In the genomic region with DNA sequence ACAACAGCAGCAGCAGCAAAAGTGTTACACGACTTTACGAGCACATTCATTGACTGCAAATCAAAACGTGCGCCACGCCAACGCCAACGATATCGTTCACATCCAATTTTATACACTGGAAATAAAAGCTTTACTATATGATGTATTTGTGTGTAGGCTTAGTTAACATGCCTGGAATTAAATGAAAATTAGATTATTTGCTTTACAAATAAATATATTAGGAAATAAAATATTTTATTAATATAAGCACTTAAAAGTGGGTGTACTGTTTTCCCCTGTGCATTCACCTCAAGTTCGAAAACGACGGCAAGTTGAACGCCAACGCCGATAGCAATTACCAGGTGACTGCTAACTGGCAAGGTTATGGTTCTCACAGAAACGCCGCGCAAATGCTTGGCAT, we compare ENCODE assay signal across 1 fruit fly cellular context.
TF ChIP-seq lines count a peak whose summit lies in the region.

No protein-coding gene starts in this region.

TF ChIP-seq in whole organism, embryonic, 481 proteins besides CTCF, POLR2A, EP300 and RAD21 (continued from another document):
- no peak for TF ChIP-seq Spps (tag; optimal IDR thresholded peaks at IDR 0.05; lab: Kevin White, UChicago)
- TF ChIP-seq pum (GFP tag; optimal IDR thresholded peaks at IDR 0.05; lab: Kevin White, UChicago) = no peak
- TF ChIP-seq crol (GFP tag; IDR thresholded peaks at IDR 0.05; lab: Robert Waterston, UW) = no peak
- TF ChIP-seq CG12155 (GFP tag; optimal IDR thresholded peaks at IDR 0.05; lab: Kevin White, UChicago) = no peak
- peak; percentile 38 for TF ChIP-seq CG13296 (GFP tag; optimal IDR thresholded peaks at IDR 0.05; lab: Kevin White, UChicago)
- no peak for TF ChIP-seq h (optimal IDR thresholded peaks at IDR 0.05; lab: Kevin White, UChicago)
- TF ChIP-seq nerfin-1 (tag; optimal IDR thresholded peaks at IDR 0.05; lab: Kevin White, UChicago) = no peak
- TF ChIP-seq CG15269 (tag; optimal IDR thresholded peaks at IDR 0.05; lab: Kevin White, UChicago) = no peak
- TF ChIP-seq H2.0 (GFP tag; IDR thresholded peaks at IDR 0.05; lab: Robert Waterston, UW) = no peak
- peak; percentile 34; the same call in 1 of the 2 replicates for TF ChIP-seq CG31441 (GFP tag; IDR thresholded peaks at IDR 0.05; lab: Robert Waterston, UW)
- no peak for TF ChIP-seq gfzf (GFP tag; optimal IDR thresholded peaks at IDR 0.05; lab: Kevin White, UChicago)
- no peak for TF ChIP-seq Hey (tag; optimal IDR thresholded peaks at IDR 0.05; lab: Kevin White, UChicago)
- TF ChIP-seq fd96Cb (tag; optimal IDR thresholded peaks at IDR 0.05; lab: Kevin White, UChicago) = peak; percentile 15
- no peak for TF ChIP-seq zfh2 (GFP tag; optimal IDR thresholded peaks at IDR 0.05; lab: Kevin White, UChicago)
- TF ChIP-seq insv (GFP tag; optimal IDR thresholded peaks at IDR 0.05; lab: Kevin White, UChicago) = no peak
- peak; percentile 71; the same call in 2 of the 3 replicates for TF ChIP-seq dysf (GFP tag; IDR thresholded peaks at IDR 0.05; lab: Robert Waterston, UW)
- 0 out of 2 replicates have a peak, but pooled peaks have one; percentile 9 for TF ChIP-seq al (GFP tag; IDR thresholded peaks at IDR 0.05; lab: Robert Waterston, UW)
- no peak for TF ChIP-seq Xbp1 (GFP tag; optimal IDR thresholded peaks at IDR 0.05; lab: Kevin White, UChicago)
- TF ChIP-seq prd (optimal IDR thresholded peaks at IDR 0.05; lab: Kevin White, UChicago) = no peak
- peak; percentile 30; the same call in 1 of the 3 replicates for TF ChIP-seq prd (GFP tag; IDR thresholded peaks at IDR 0.05; lab: Robert Waterston, UW)
- no peak for TF ChIP-seq HmgD (GFP tag; optimal IDR thresholded peaks at IDR 0.05; lab: Kevin White, UChicago)
- TF ChIP-seq dan (GFP tag; IDR thresholded peaks at IDR 0.05; lab: Robert Waterston, UW) = no peak
- no peak for TF ChIP-seq aop (GFP tag; IDR thresholded peaks at IDR 0.05; lab: Robert Waterston, UW)
- TF ChIP-seq CG8924 (tag; optimal IDR thresholded peaks at IDR 0.05; lab: Kevin White, UChicago) = no peak
- no peak for TF ChIP-seq p53 (GFP tag; optimal IDR thresholded peaks at IDR 0.05; lab: Kevin White, UChicago)
- no peak for TF ChIP-seq CG14965 (GFP tag; optimal IDR thresholded peaks at IDR 0.05; lab: Kevin White, UChicago; ENCODE audit: borderline replicate concordance)
- TF ChIP-seq Fer1 (GFP tag; optimal IDR thresholded peaks at IDR 0.05; lab: Kevin White, UChicago) = no peak
- no peak for TF ChIP-seq D19A (tag; optimal IDR thresholded peaks at IDR 0.05; lab: Kevin White, UChicago)
- TF ChIP-seq Rfx (GFP tag; IDR thresholded peaks at IDR 0.05; lab: Robert Waterston, UW) = 0 out of 2 replicates have a peak, but pooled peaks have one; percentile 21
- TF ChIP-seq CG2129 (GFP tag; IDR thresholded peaks at IDR 0.05; lab: Robert Waterston, UW; ENCODE audit: partially characterized antibody) = no peak
- peak; percentile 21 for TF ChIP-seq Meics (GFP tag; optimal IDR thresholded peaks at IDR 0.05; lab: Kevin White, UChicago)
- TF ChIP-seq B-H1 (GFP tag; IDR thresholded peaks at IDR 0.05; lab: Robert Waterston, UW) = 0 out of 3 replicates have a peak, but pooled peaks have one; percentile 15
- no peak for TF ChIP-seq jigr1 (GFP tag; IDR thresholded peaks at IDR 0.05; lab: Robert Waterston, UW)
- TF ChIP-seq twi (tag; optimal IDR thresholded peaks at IDR 0.05; lab: Kevin White, UChicago) = no peak
- TF ChIP-seq CG12104 (GFP tag; optimal IDR thresholded peaks at IDR 0.05; lab: Kevin White, UChicago) = no peak
- no peak for TF ChIP-seq esg (GFP tag; conservative IDR thresholded peaks at IDR 0.05; lab: Robert Waterston, UW)
- no peak for TF ChIP-seq ftz-f1 (GFP tag; optimal IDR thresholded peaks at IDR 0.05; lab: Kevin White, UChicago)
- no peak for TF ChIP-seq ems (GFP tag; optimal IDR thresholded peaks at IDR 0.05; lab: Kevin White, UChicago)
- no peak for TF ChIP-seq CoRest (tag; optimal IDR thresholded peaks at IDR 0.05; lab: Kevin White, UChicago)
- TF ChIP-seq tna (GFP tag; IDR thresholded peaks at IDR 0.05; lab: Robert Waterston, UW; ENCODE audit: partially characterized antibody) = no peak
- TF ChIP-seq sob (GFP tag; IDR thresholded peaks at IDR 0.05; lab: Robert Waterston, UW) = peak; percentile 29; the same call in 1 of the 2 replicates
- TF ChIP-seq Hmx (GFP tag; optimal IDR thresholded peaks at IDR 0.05; lab: Kevin White, UChicago) = no peak
- peak; percentile 21 for TF ChIP-seq ind (GFP tag; optimal IDR thresholded peaks at IDR 0.05; lab: Kevin White, UChicago)
- no peak for TF ChIP-seq CG10274 (GFP tag; optimal IDR thresholded peaks at IDR 0.05; lab: Kevin White, UChicago)
- TF ChIP-seq tin (GFP tag; optimal IDR thresholded peaks at IDR 0.05; lab: Kevin White, UChicago) = no peak
- no peak for TF ChIP-seq Aef1 (GFP tag; IDR thresholded peaks at IDR 0.05; lab: Robert Waterston, UW)
- no peak for TF ChIP-seq chif (GFP tag; optimal IDR thresholded peaks at IDR 0.05; lab: Kevin White, UChicago)
- no peak for TF ChIP-seq unpg (GFP tag; optimal IDR thresholded peaks at IDR 0.05; lab: Kevin White, UChicago)
- TF ChIP-seq dati (GFP tag; IDR thresholded peaks at IDR 0.05; lab: Robert Waterston, UW) = no peak
- TF ChIP-seq Hr51 (GFP tag; optimal IDR thresholded peaks at IDR 0.05; lab: Kevin White, UChicago) = no peak
- no peak for TF ChIP-seq bowl (GFP tag; IDR thresholded peaks at IDR 0.05; lab: Robert Waterston, UW)
- TF ChIP-seq gsb-n (tag; optimal IDR thresholded peaks at IDR 0.05; lab: Kevin White, UChicago) = no peak
- TF ChIP-seq CG12236 (GFP tag; optimal IDR thresholded peaks at IDR 0.05; lab: Kevin White, UChicago) = no peak
- TF ChIP-seq ase (GFP tag; IDR thresholded peaks at IDR 0.05; lab: Robert Waterston, UW) = peak; percentile 47; the same call in 1 of the 3 replicates
- TF ChIP-seq tgo (GFP tag; IDR thresholded peaks at IDR 0.05; lab: Robert Waterston, UW) = peak; percentile 50; the same call in 2 of the 3 replicates
- TF ChIP-seq Max (GFP tag; optimal IDR thresholded peaks at IDR 0.05; lab: Kevin White, UChicago) = no peak
- TF ChIP-seq odd (GFP tag; optimal IDR thresholded peaks at IDR 0.05; lab: Kevin White, UChicago) = no peak
- no peak for TF ChIP-seq lbe (GFP tag; optimal IDR thresholded peaks at IDR 0.05; lab: Kevin White, UChicago)
- no peak for TF ChIP-seq vvl (GFP tag; IDR thresholded peaks at IDR 0.05; lab: Robert Waterston, UW)
- TF ChIP-seq lmd (GFP tag; IDR thresholded peaks at IDR 0.05; lab: Robert Waterston, UW) = peak; percentile 55
- no peak for TF ChIP-seq CG13894 (tag; optimal IDR thresholded peaks at IDR 0.05; lab: Kevin White, UChicago)
- TF ChIP-seq CG18011 (GFP tag; optimal IDR thresholded peaks at IDR 0.05; lab: Kevin White, UChicago) = no peak
- TF ChIP-seq stc (GFP tag; IDR thresholded peaks at IDR 0.05; lab: Robert Waterston, UW) = peak; percentile 60; the same call in 1 of the 2 replicates
- TF ChIP-seq Poxn (GFP tag; IDR thresholded peaks at IDR 0.05; lab: Robert Waterston, UW) = no peak
- TF ChIP-seq CG11504 (tag; optimal IDR thresholded peaks at IDR 0.05; lab: Kevin White, UChicago) = peak; percentile 62
- TF ChIP-seq sd (tag; optimal IDR thresholded peaks at IDR 0.05; lab: Kevin White, UChicago) = no peak
- no peak for TF ChIP-seq CG9215 (GFP tag; IDR thresholded peaks at IDR 0.05; lab: Robert Waterston, UW)
- TF ChIP-seq TFAM (GFP tag; optimal IDR thresholded peaks at IDR 0.05; lab: Kevin White, UChicago) = no peak
- TF ChIP-seq Eip74EF (GFP tag; optimal IDR thresholded peaks at IDR 0.05; lab: Kevin White, UChicago) = no peak
- TF ChIP-seq Gsc (GFP tag; IDR thresholded peaks at IDR 0.05; lab: Robert Waterston, UW) = no peak
- peak; percentile 26 for TF ChIP-seq nmo (GFP tag; optimal IDR thresholded peaks at IDR 0.05; lab: Kevin White, UChicago)
- TF ChIP-seq maf-S (GFP tag; optimal IDR thresholded peaks at IDR 0.05; lab: Kevin White, UChicago) = no peak
- TF ChIP-seq gem (tag; optimal IDR thresholded peaks at IDR 0.05; lab: Kevin White, UChicago) = peak; percentile 37
- no peak for TF ChIP-seq row (GFP tag; IDR thresholded peaks at IDR 0.05; lab: Robert Waterston, UW)
- peak; percentile 45; the same call in 1 of the 2 replicates for TF ChIP-seq E2f1 (GFP tag; IDR thresholded peaks at IDR 0.05; lab: Robert Waterston, UW)
- TF ChIP-seq CG31365 (tag; optimal IDR thresholded peaks at IDR 0.05; lab: Kevin White, UChicago) = no peak
- TF ChIP-seq Stat92E (GFP tag; optimal IDR thresholded peaks at IDR 0.05; lab: Kevin White, UChicago) = no peak
- TF ChIP-seq CG15601 (tag; optimal IDR thresholded peaks at IDR 0.05; lab: Kevin White, UChicago) = no peak
- peak; percentile 61; the same call in 1 of the 2 replicates for TF ChIP-seq HLH3B (GFP tag; IDR thresholded peaks at IDR 0.05; lab: Robert Waterston, UW)
- TF ChIP-seq CG9727 (GFP tag; optimal IDR thresholded peaks at IDR 0.05; lab: Kevin White, UChicago) = no peak
- TF ChIP-seq nau (GFP tag; optimal IDR thresholded peaks at IDR 0.05; lab: Kevin White, UChicago) = no peak
- TF ChIP-seq CG12659 (GFP tag; optimal IDR thresholded peaks at IDR 0.05; lab: Kevin White, UChicago) = no peak
- TF ChIP-seq fd102C (GFP tag; optimal IDR thresholded peaks at IDR 0.05; lab: Kevin White, UChicago) = no peak
TF ChIP-seq in whole organism, embryonic: peak in this region for 47.
